Worm (Caenorhabditis elegans): Measurements from ENCODE around the gene C09B9.85.
"Not testable (repeated sequence)": the region's sequence is repeated elsewhere in the genome, so short reads cannot be mapped to it uniquely, and the experiment has no call there.

Gene C09B9.85

ce11 chrIV:5063297-5063696 is 37.8 kb upstream of the C09B9.85 start (continued):
- TF ChIP-seq ama-1 (optimal IDR thresholded peaks at IDR 0.05) (no peak), nhr-28 (tag; optimal IDR thresholded peaks at IDR 0.05) (no peak), efl-1 (optimal IDR thresholded peaks at IDR 0.05) (peak in 1 of 2 experiments; percentile 12), efl-1 (GFP tag; optimal IDR thresholded peaks at IDR 0.05 in 1 of 2) (no peak), nhr-85 (tag) (peak; percentile 75), egl-13 (tag; optimal IDR thresholded peaks at IDR 0.05) (no peak), skn-1 (tag; optimal IDR thresholded peaks at IDR 0.05) (no peak), lin-13 (GFP tag; optimal IDR thresholded peaks at IDR 0.05) (no peak), fkh-10 (GFP tag; optimal IDR thresholded peaks at IDR 0.05) (no peak), nhr-84 (tag; optimal IDR thresholded peaks at IDR 0.05) (no peak), fos-1 (tag; optimal IDR thresholded peaks at IDR 0.05) (peak; percentile 18), nhr-90 (tag; optimal IDR thresholded peaks at IDR 0.05; ENCODE audit: poor library complexity) (peak; percentile 70), jun-1 (tag; optimal IDR thresholded peaks at IDR 0.05) (no peak), nhr-12 (tag; optimal IDR thresholded peaks at IDR 0.05) (no peak), unc-98 (GFP tag; IDR thresholded peaks at IDR 0.05) (no peak), pqm-1 (tag; optimal IDR thresholded peaks at IDR 0.05) (no peak), elt-3 (tag; optimal IDR thresholded peaks at IDR 0.05) (peak in 1 of 6 experiments; percentile 5), aly-2 (tag; optimal IDR thresholded peaks at IDR 0.05) (peak; percentile 35), blmp-1 (tag; optimal IDR thresholded peaks at IDR 0.05) (no peak), lir-3 (tag; optimal IDR thresholded peaks at IDR 0.05; ENCODE audit: poor library complexity) (no peak), lin-39 (tag; optimal IDR thresholded peaks at IDR 0.05) (no peak), irx-1 (tag; optimal IDR thresholded peaks at IDR 0.05) (no peak)

ce11 chrIV:5062278-5062677 is 36.7 kb upstream of the C09B9.85 start, which contains the start of gene msp-57:
Gene msp-57 (plus strand): TSS chrIV:5062578.
- not testable (repeated sequence) for TF ChIP-seq ceh-8 (GFP tag; optimal IDR thresholded peaks at IDR 0.05); nhr-71 (tag; optimal IDR thresholded peaks at IDR 0.05); isw-1 (GFP tag; IDR thresholded peaks at IDR 0.05)

DNA sequence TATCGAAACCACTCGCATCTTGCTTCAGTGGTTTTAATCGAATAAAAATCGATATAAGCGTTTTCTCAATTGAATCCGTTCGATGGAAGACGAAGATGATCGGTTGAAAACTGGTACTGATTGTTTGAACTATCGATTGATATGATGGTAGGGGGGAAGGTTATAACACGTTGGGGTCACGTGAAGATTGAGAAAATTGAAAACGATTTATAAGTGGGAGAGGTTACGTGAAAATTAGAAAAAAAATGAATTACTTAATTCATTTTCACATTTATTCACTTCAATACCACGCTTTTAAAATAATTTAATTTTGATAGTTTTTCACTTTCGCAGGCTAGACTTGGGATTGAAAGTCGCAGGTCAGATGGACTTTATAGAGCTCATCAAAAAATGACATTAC is 35.4 kb upstream of the C09B9.85 start, which contains the start of gene C09B9.7:
C09B9.7 (minus strand) TSS at position 101 of the 400 bp plus-strand sequence.
- TF ChIP-seq nhr-77 (tag; optimal IDR thresholded peaks at IDR 0.05): no peak
- TF ChIP-seq ets-5 (GFP tag; IDR thresholded peaks at IDR 0.05): no peak
- no peak for TF ChIP-seq swsn-7 (tag; optimal IDR thresholded peaks at IDR 0.05)
- TF ChIP-seq mef-2 (tag; optimal IDR thresholded peaks at IDR 0.05): no peak
- no peak for TF ChIP-seq unc-62 (GFP tag; optimal IDR thresholded peaks at IDR 0.05)
- no peak for TF ChIP-seq fkh-8 (tag; optimal IDR thresholded peaks at IDR 0.05)
- TF ChIP-seq grh-1 (GFP tag; IDR thresholded peaks at IDR 0.05): no peak
- no peak for TF ChIP-seq nhr-71 (tag; optimal IDR thresholded peaks at IDR 0.05)
- TF ChIP-seq nhr-20 (tag; optimal IDR thresholded peaks at IDR 0.05): no peak
- no peak for TF ChIP-seq egl-13 (tag; optimal IDR thresholded peaks at IDR 0.05)
- TF ChIP-seq F16B12.6 (tag; optimal IDR thresholded peaks at IDR 0.05): no peak
- TF ChIP-seq lin-14 (GFP tag; optimal IDR thresholded peaks at IDR 0.05): no peak
- no peak for TF ChIP-seq tlp-1 (tag; optimal IDR thresholded peaks at IDR 0.05)
- TF ChIP-seq fkh-4 (tag; optimal IDR thresholded peaks at IDR 0.05; ENCODE audit: borderline replicate concordance): no peak
- no peak for TF ChIP-seq ztf-4 (tag; optimal IDR thresholded peaks at IDR 0.05)

- TF ChIP-seq sox-4 (tag; optimal IDR thresholded peaks at IDR 0.05) (no peak), hlh-4 (tag; optimal IDR thresholded peaks at IDR 0.05) (no peak), ceh-82 (tag; optimal IDR thresholded peaks at IDR 0.05) (no peak), unc-130 (tag; optimal IDR thresholded peaks at IDR 0.05) (no peak), efl-3 (GFP tag; optimal IDR thresholded peaks at IDR 0.05) (no peak), mdl-1 (tag; optimal IDR thresholded peaks at IDR 0.05) (no peak), nhr-20 (tag; optimal IDR thresholded peaks at IDR 0.05) (no peak), egl-27 (tag; optimal IDR thresholded peaks at IDR 0.05) (no peak), jun-1 (tag; optimal IDR thresholded peaks at IDR 0.05) (no peak), lin-13 (GFP tag; optimal IDR thresholded peaks at IDR 0.05) (no peak), hlh-17 (GFP tag; optimal IDR thresholded peaks at IDR 0.05; ENCODE audit: borderline replicate concordance) (no peak), nhr-237 (tag; optimal IDR thresholded peaks at IDR 0.05) (no peak), skn-1 (tag; optimal IDR thresholded peaks at IDR 0.05) (no peak), hpl-2 (GFP tag; optimal IDR thresholded peaks at IDR 0.05) (no peak), mef-2 (tag; optimal IDR thresholded peaks at IDR 0.05) (no peak), ceh-63 (GFP tag; optimal IDR thresholded peaks at IDR 0.05) (no peak), ceh-8 (GFP tag; optimal IDR thresholded peaks at IDR 0.05) (no peak)
Measured at ce11 chrIV:5055964-5056588, 30.5 kb upstream of the C09B9.85 start, which contains the start of gene msp-55. Gene msp-55 (minus strand): TSS chrIV:5056014.
